Worm (Caenorhabditis elegans) whole organism, young adult: ENCODE results near the gene clec-247.

Source experiments
- B0261.1 ChIP-seq: sonication (generic microtip); optimal IDR thresholded peaks from 2 replicates; lab custom pipeline; 2016; ENCODE audit warnings: mild to moderate bottlenecking, missing genetic modification characterization, moderate library complexity, missing compliant biosample characterization
- D2030.7 ChIP-seq: fragments of 200-800 bp; sonication (Bioruptor generic); IDR thresholded peaks from 2 replicates; pipeline ENCODE4 v1.3.6; 2022; ENCODE audit warnings: missing genetic modification reagents, missing genetic modification characterization, missing compliant biosample characterization
- F23B12.7 ChIP-seq: sonication (generic microtip); optimal IDR thresholded peaks from 2 replicates; lab custom pipeline; 2017; ENCODE audit warnings: missing genetic modification characterization, mild to moderate bottlenecking, missing compliant biosample characterization, antibody characterized with exemption, moderate library complexity; ENCODE audit not compliant: insufficient read depth
- F37B4.10 ChIP-seq: fragments of 200-800 bp; sonication (Bioruptor generic); IDR thresholded peaks from 2 replicates; pipeline ENCODE4 v1.3.6; 2022; ENCODE audit warnings: missing genetic modification characterization, missing compliant biosample characterization
- F39B2.1 ChIP-seq: fragments of 200-800 bp; sonication (Bioruptor generic); IDR thresholded peaks from 2 replicates; pipeline ENCODE4 v1.3.6; 2022; ENCODE audit warnings: missing genetic modification reagents, missing genetic modification characterization, missing compliant biosample characterization
- F52B5.7 ChIP-seq: sonication (generic microtip); optimal IDR thresholded peaks from 2 replicates; lab custom pipeline; 2016; ENCODE audit warnings: mild to moderate bottlenecking, missing genetic modification characterization, missing compliant biosample characterization
- K12H6.12 ChIP-seq: fragments of 200-800 bp; sonication (Bioruptor generic); optimal IDR thresholded peaks from 2 replicates; lab custom pipeline; 2018; ENCODE audit warnings: mild to moderate bottlenecking, missing genetic modification characterization, missing compliant biosample characterization
- T07F8.4 ChIP-seq: sonication (generic microtip); optimal IDR thresholded peaks from 2 replicates; lab custom pipeline; 2016; ENCODE audit warnings: mild to moderate bottlenecking, missing genetic modification characterization, moderate library complexity, missing compliant biosample characterization
- aptf-3 ChIP-seq: fragments of 200-800 bp; sonication (Bioruptor generic); IDR thresholded peaks from 2 replicates; pipeline ENCODE4 v1.3.6; 2022; ENCODE audit warnings: missing genetic modification characterization, missing compliant biosample characterization
- atf-7 ChIP-seq: sonication (generic microtip); optimal IDR thresholded peaks from 2 replicates; lab custom pipeline; 2017; ENCODE audit warnings: mild to moderate bottlenecking, missing genetic modification characterization, missing compliant biosample characterization
- attf-5 ChIP-seq: fragments of 200-800 bp; sonication (Bioruptor generic); optimal IDR thresholded peaks from 2 replicates; lab custom pipeline; 2018; ENCODE audit warnings: mild to moderate bottlenecking, missing genetic modification characterization, missing compliant biosample characterization
- attf-6 ChIP-seq: fragments of 200-800 bp; sonication (Bioruptor generic); IDR thresholded peaks from 2 replicates; pipeline ENCODE4 v1.3.6; 2022; ENCODE audit warnings: missing genetic modification reagents, missing genetic modification characterization, missing compliant biosample characterization
- bed-1 ChIP-seq: fragments of 200-800 bp; sonication (Bioruptor generic); IDR thresholded peaks from 2 replicates; pipeline ENCODE4 v1.3.6; 2022; ENCODE audit warnings: missing genetic modification reagents, missing genetic modification characterization, missing compliant biosample characterization
- ceh-100 ChIP-seq: fragments of 200-800 bp; sonication (Bioruptor generic); IDR thresholded peaks from 2 replicates; pipeline ENCODE4 v1.3.6; 2022; ENCODE audit warnings: missing genetic modification reagents, missing genetic modification characterization, missing compliant biosample characterization
- ceh-40 ChIP-seq: fragments of 200-800 bp; sonication (Bioruptor generic); IDR thresholded peaks from 2 replicates; pipeline ENCODE4 v1.3.6; 2022; ENCODE audit warnings: missing genetic modification characterization, missing compliant biosample characterization
- die-1 ChIP-seq: sonication (generic microtip); optimal IDR thresholded peaks from 2 replicates; lab custom pipeline; 2016; ENCODE audit warnings: missing genotype, mild to moderate bottlenecking, missing genetic modification characterization, missing compliant biosample characterization
- dox-1 ChIP-seq: fragments of 200-800 bp; sonication (Bioruptor generic); IDR thresholded peaks from 2 replicates; pipeline ENCODE4 v1.3.6; 2022; ENCODE audit warnings: missing genetic modification reagents, missing genetic modification characterization, missing compliant biosample characterization
- dpl-1 ChIP-seq: fragments of 150-350 bp; optimal IDR thresholded peaks from 2 replicates; lab custom pipeline; 2014; ENCODE audit warnings: missing biosample characterization, missing genetic modification reagents, missing genetic modification characterization
- egl-18 ChIP-seq: fragments of 200-800 bp; sonication (Bioruptor generic); IDR thresholded peaks from 2 replicates; pipeline ENCODE4 v1.3.6; 2022; ENCODE audit warnings: missing genetic modification reagents, missing genetic modification characterization, missing compliant biosample characterization
- let-526 ChIP-seq: fragments of 200-800 bp; sonication (Bioruptor generic); IDR thresholded peaks from 2 replicates; pipeline ENCODE4 v1.3.6; 2022; ENCODE audit warnings: missing genetic modification reagents, missing genetic modification characterization, missing compliant biosample characterization
- lin-35 ChIP-seq, 3 experiments: fragments of 150-350 bp in 2 of 3; sonication (generic microtip) in 1 of 3; optimal IDR thresholded peaks; 2 replicates each; lab custom pipeline; 2014 to 2018; ENCODE audit warnings: missing biosample characterization in 3 of 3, missing genetic modification characterization in 3 of 3, missing genetic modification reagents in 3 of 3
- lsy-27 ChIP-seq: sonication (generic microtip); optimal IDR thresholded peaks from 2 replicates; lab custom pipeline; 2017; ENCODE audit warnings: missing genetic modification characterization, mild to moderate bottlenecking, missing compliant biosample characterization, antibody characterized with exemption, missing genotype, borderline replicate concordance; ENCODE audit not compliant: insufficient read depth
- mes-4 ChIP-seq: sonication (generic microtip); optimal IDR thresholded peaks from 2 replicates; lab custom pipeline; 2016; ENCODE audit warnings: missing genotype, missing genetic modification characterization, missing compliant biosample characterization
- nfya-2 ChIP-seq: fragments of 200-800 bp; sonication (Bioruptor generic); IDR thresholded peaks from 2 replicates; pipeline ENCODE4 v1.3.6; 2022; ENCODE audit warnings: missing genetic modification reagents, missing genetic modification characterization, missing compliant biosample characterization
- nhr-179 ChIP-seq: sonication (generic microtip); optimal IDR thresholded peaks from 2 replicates; lab custom pipeline; 2016; ENCODE audit warnings: mild to moderate bottlenecking, missing genetic modification characterization, missing compliant biosample characterization
- nhr-27 ChIP-seq: fragments of 200-800 bp; sonication (Bioruptor generic); optimal IDR thresholded peaks from 2 replicates; lab custom pipeline; 2018; ENCODE audit warnings: mild to moderate bottlenecking, missing genetic modification characterization, moderate library complexity, missing compliant biosample characterization
- nhr-90 ChIP-seq: sonication (generic microtip); optimal IDR thresholded peaks from 2 replicates; lab custom pipeline; 2016; ENCODE audit warnings: missing genotype, mild to moderate bottlenecking, missing genetic modification characterization, missing compliant biosample characterization
- rcor-1 ChIP-seq: fragments of 200-800 bp; sonication (Bioruptor generic); IDR thresholded peaks from 2 replicates; pipeline ENCODE4 v1.3.6; 2022; ENCODE audit warnings: missing genetic modification reagents, missing genetic modification characterization, missing compliant biosample characterization
- rpc-1 ChIP-seq, 2 experiments: fragments of 150-350 bp in 1 of 2; sonication (generic microtip) in 1 of 2; optimal IDR thresholded peaks; 2 replicates each; lab custom pipeline; 2014 to 2018; ENCODE audit warnings: missing biosample characterization in 1 of 2, missing genetic modification characterization in 1 of 2, missing genetic modification reagents in 1 of 2, missing genotype in 1 of 2
- sdz-38 ChIP-seq: sonication (generic microtip); optimal IDR thresholded peaks from 2 replicates; lab custom pipeline; 2016; ENCODE audit warnings: missing genotype, missing genetic modification characterization, missing compliant biosample characterization
- sea-2 ChIP-seq: fragments of 200-800 bp; sonication (Bioruptor generic); IDR thresholded peaks from 2 replicates; pipeline ENCODE4 v1.3.6; 2022; ENCODE audit warnings: missing genetic modification characterization, missing compliant biosample characterization
- somi-1 ChIP-seq: fragments of 200-800 bp; sonication (Bioruptor generic); optimal IDR thresholded peaks from 2 replicates; lab custom pipeline; 2018; ENCODE audit warnings: mild to moderate bottlenecking, missing genetic modification characterization, missing compliant biosample characterization
- tbp1 ChIP-seq: fragments of 200-800 bp; sonication (Bioruptor generic); optimal IDR thresholded peaks from 2 replicates; lab custom pipeline; 2018; ENCODE audit warnings: mild to moderate bottlenecking, missing genetic modification characterization, missing compliant biosample characterization
- tlf-1 ChIP-seq: fragments of 200-800 bp; sonication (Bioruptor generic); optimal IDR thresholded peaks from 2 replicates; lab custom pipeline; 2018; ENCODE audit warnings: mild to moderate bottlenecking, missing genetic modification characterization, missing compliant biosample characterization
- xnd-1 ChIP-seq: sonication (generic microtip); optimal IDR thresholded peaks from 2 replicates; lab custom pipeline; 2016; ENCODE audit warnings: missing genotype, missing genetic modification reagents, missing genetic modification characterization, missing compliant biosample characterization

clec-247 gene

ce11 chrV:18270403-18270802 is 12.3 kb upstream of the clec-247 start, which contains the start of gene Y37H2C.4:
Gene Y37H2C.4, plus strand, starts transcription at chrV:18270703.
- TF ChIP-seq nhr-179 (tag; lab: Kevin White, UChicago) (no peak), somi-1 (GFP tag; lab: Kevin White, UChicago) (no peak), tlf-1 (GFP tag; lab: Kevin White, UChicago) (no peak), xnd-1 (tag; lab: Kevin White, UChicago) (no peak), bed-1 (no peak), lsy-27 (tag; lab: Kevin White, UChicago) (no peak), die-1 (no peak), let-526 (GFP tag; lab: Robert Waterston, UW) (no peak), rcor-1 (no peak)

ce11 chrV:18280778-18281177 is 1.9 kb upstream of the clec-247 start, which contains the start of gene Y51A2A.16:
Gene Y51A2A.16, minus strand, starts transcription at chrV:18280878.
- TF ChIP-seq tbp1 (GFP tag; lab: Kevin White, UChicago), result no peak

DNA sequence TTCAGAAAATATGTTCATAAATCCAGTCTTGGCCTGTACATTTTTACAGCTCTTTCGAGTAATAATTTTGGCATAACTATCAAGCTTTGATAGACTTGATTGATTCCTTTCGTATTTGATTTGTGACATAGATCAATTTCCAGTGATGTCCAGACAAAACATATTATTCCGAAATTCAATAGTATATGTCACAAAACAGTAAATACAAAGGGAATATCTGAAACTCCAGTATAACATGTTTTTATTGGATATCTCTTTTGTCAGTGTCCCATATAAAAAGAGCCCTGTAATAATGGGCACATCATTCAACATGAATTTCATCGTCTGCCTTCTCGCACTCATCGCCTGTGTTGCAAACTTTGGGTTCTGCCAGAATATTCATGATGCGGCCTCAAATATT is 7.9 kb downstream of the clec-247 start, which contains the start of gene Y51A2A.4:
Y51A2A.4 (plus strand) TSS at position 301 of the 400 bp plus-strand sequence.
- TF ChIP-seq dpl-1 (GFP tag; lab: Kevin White, UChicago), result no peak
- TF ChIP-seq rpc-1 (optimal IDR thresholded peaks at IDR 0.05; lab: Kevin White, UChicago), result no peak
- no peak for TF ChIP-seq rpc-1 (tag; optimal IDR thresholded peaks at IDR 0.05; lab: Kevin White, UChicago)
- TF ChIP-seq nhr-90 (tag; lab: Kevin White, UChicago), result no peak
- no peak for TF ChIP-seq aptf-3 (GFP tag; lab: Robert Waterston, UW)
- no peak for TF ChIP-seq die-1
- TF ChIP-seq mes-4 (tag; lab: Kevin White, UChicago), result no peak
- no peak for TF ChIP-seq F52B5.7 (tag; lab: Kevin White, UChicago)
- no peak for TF ChIP-seq atf-7 (tag; lab: Kevin White, UChicago)
- TF ChIP-seq sdz-38 (tag; lab: Kevin White, UChicago), result no peak
- TF ChIP-seq, all 124 proteins: peak for 0

- TF ChIP-seq atf-7 (tag; lab: Kevin White, UChicago) (no peak), sea-2 (GFP tag; lab: Robert Waterston, UW) (no peak), D2030.7 (no peak), K12H6.12 (tag; lab: Kevin White, UChicago) (no peak), F37B4.10 (GFP tag; lab: Robert Waterston, UW) (no peak), attf-5 (GFP tag; lab: Kevin White, UChicago) (no peak), F39B2.1 (GFP tag; lab: Robert Waterston, UW) (no peak), dox-1 (no peak), ceh-40 (GFP tag; lab: Robert Waterston, UW) (no peak), B0261.1 (tag; lab: Kevin White, UChicago) (no peak), ceh-100 (GFP tag; lab: Robert Waterston, UW) (no peak), lin-35 (GFP tag; optimal IDR thresholded peaks at IDR 0.05; lab: Kevin White, UChicago) (no peak), egl-18 (GFP tag; lab: Robert Waterston, UW) (no peak), attf-6 (GFP tag; lab: Robert Waterston, UW) (no peak), nfya-2 (GFP tag; lab: Robert Waterston, UW) (no peak), nhr-27 (tag; lab: Kevin White, UChicago) (no peak), xnd-1 (tag; lab: Kevin White, UChicago) (no peak), T07F8.4 (tag; lab: Kevin White, UChicago) (no peak), F23B12.7 (tag; lab: Kevin White, UChicago) (no peak)
- TF ChIP-seq, all 124 proteins: peak for 0
Measured at ce11 chrV:18292295-18292694, 9.6 kb downstream of the clec-247 start, which contains the start of gene Y51A2A.12. Gene Y51A2A.12, plus strand, starts transcription at chrV:18292595.
